Worm (Caenorhabditis elegans) whole organism, L3 larva: Measurements from ENCODE around the gene ist-1.

Experiments
- aly-2 ChIP-seq: fragments of 150-350 bp; optimal IDR thresholded peaks from 2 replicates; lab custom pipeline; 2014; ENCODE audit warnings: missing biosample characterization, missing genetic modification characterization
- ama-1 ChIP-seq: fragments of 150-350 bp; optimal IDR thresholded peaks from 2 replicates; lab custom pipeline; 2018
- ceh-82 ChIP-seq: fragments of 150-350 bp; optimal IDR thresholded peaks from 2 replicates; lab custom pipeline; 2014; ENCODE audit warnings: missing biosample characterization, missing genetic modification characterization
- eor-1 ChIP-seq, 2 experiments: fragments of 150-350 bp; optimal IDR thresholded peaks; 2 replicates each; lab custom pipeline; 2014 to 2018; ENCODE audit warnings: missing biosample characterization in 2 of 2, missing genetic modification characterization in 2 of 2
- nfya-1 ChIP-seq: sonication (generic microtip); optimal IDR thresholded peaks from 2 replicates; lab custom pipeline; 2017; ENCODE audit warnings: missing genetic modification characterization, mild to moderate bottlenecking, missing compliant biosample characterization, antibody characterized with exemption, moderate library complexity; ENCODE audit not compliant: insufficient read depth
- nhr-76 ChIP-seq: fragments of 150-350 bp; sonication (generic microtip); optimal IDR thresholded peaks from 5 replicates; lab custom pipeline; 2014; ENCODE audit warnings: missing biosample characterization, missing genetic modification characterization
- pha-4 ChIP-seq: fragments of 150-350 bp; optimal IDR thresholded peaks from 2 replicates; lab custom pipeline; 2014; ENCODE audit warnings: missing biosample characterization, missing genetic modification reagents, missing genetic modification characterization
- pqm-1 ChIP-seq: fragments of 150-350 bp; optimal IDR thresholded peaks from 2 replicates; lab custom pipeline; 2017; ENCODE audit warnings: missing biosample characterization, missing genetic modification characterization, inconsistent platforms
- skn-1 ChIP-seq: fragments of 150-350 bp; optimal IDR thresholded peaks from 2 replicates; lab custom pipeline; 2014; ENCODE audit warnings: missing biosample characterization, missing genetic modification characterization
- snpc-4 ChIP-seq: fragments of 150-350 bp; optimal IDR thresholded peaks from 2 replicates; lab custom pipeline; 2014; ENCODE audit warnings: missing biosample characterization, missing genetic modification characterization
- unc-39 ChIP-seq: sonication (generic microtip); optimal IDR thresholded peaks from 4 replicates; lab custom pipeline; 2017; ENCODE audit warnings: missing biosample characterization, missing genetic modification characterization
- unc-62 ChIP-seq: fragments of 150-350 bp; sonication (generic microtip); optimal IDR thresholded peaks from 4 replicates; lab custom pipeline; 2014; ENCODE audit warnings: missing biosample characterization, missing genetic modification reagents, missing genetic modification characterization
- ztf-11 ChIP-seq: fragments of 150-350 bp; optimal IDR thresholded peaks from 2 replicates; lab custom pipeline; 2014; ENCODE audit warnings: missing biosample characterization, missing genetic modification characterization

- TF ChIP-seq nhr-76 (tag; lab: Kevin White, UChicago) (no peak), skn-1 (no peak), pqm-1 (tag; lab: Kevin White, UChicago) (no peak), unc-62 (GFP tag; lab: Kevin White, UChicago) (no peak), pha-4 (no peak), eor-1 (tag; optimal IDR thresholded peaks at IDR 0.05; lab: Kevin White, UChicago) (no peak), nfya-1 (tag; lab: Kevin White, UChicago) (no peak), ceh-82 (no peak), snpc-4 (tag; lab: Kevin White, UChicago) (no peak), ztf-11 (no peak), ama-1 (lab: Kevin White, UChicago) (no peak), aly-2 (no peak), unc-39 (tag; lab: Kevin White, UChicago) (no peak)
These were observed 40.5 kb upstream of the ist-1 start, which contains the start of gene C36B7.4 for ce11 chrX:7085912-7086311.
